Worm (Caenorhabditis elegans) whole organism, L4 larva: ENCODE results near the gene mec-12.

Experiments
- T26A8.4 ChIP-seq: fragments of 200-800 bp; sonication (Bioruptor generic); IDR thresholded peaks from 2 replicates; pipeline ENCODE4 v1.3.6; 2022; ENCODE audit warnings: missing genetic modification characterization, missing compliant biosample characterization
- gei-8 ChIP-seq: fragments of 200-800 bp; sonication (Bioruptor generic); optimal IDR thresholded peaks from 2 replicates; lab custom pipeline; 2018; ENCODE audit warnings: mild to moderate bottlenecking, missing genetic modification characterization, missing compliant biosample characterization
- nhr-237 ChIP-seq: sonication (generic microtip); optimal IDR thresholded peaks from 2 replicates; lab custom pipeline; 2017; ENCODE audit warnings: missing biosample characterization, missing genetic modification characterization
- nhr-41 ChIP-seq: fragments of 200-800 bp; sonication (Bioruptor generic); IDR thresholded peaks from 2 replicates; pipeline ENCODE4 v1.3.6; 2022; ENCODE audit warnings: missing genetic modification reagents, missing genetic modification characterization, missing compliant biosample characterization
- ztf-11 ChIP-seq: fragments of 150-350 bp; optimal IDR thresholded peaks from 2 replicates; lab custom pipeline; 2014; ENCODE audit warnings: missing biosample characterization, missing genetic modification characterization

- no peak for TF ChIP-seq nhr-41
- no peak for TF ChIP-seq ztf-11 (tag; lab: Kevin White, UChicago)
- no peak for TF ChIP-seq gei-8 (GFP tag; lab: Kevin White, UChicago)
- no peak for TF ChIP-seq nhr-237 (tag; lab: Kevin White, UChicago)
- TF ChIP-seq T26A8.4 (GFP tag; lab: Robert Waterston, UW) = no peak
These were observed 29.5 kb downstream of the mec-12 start for ce11 chrIII:3109564-3109963.
